Comparison of ENCODE assay signal across 3 worm cellular contexts in the genomic region with DNA sequence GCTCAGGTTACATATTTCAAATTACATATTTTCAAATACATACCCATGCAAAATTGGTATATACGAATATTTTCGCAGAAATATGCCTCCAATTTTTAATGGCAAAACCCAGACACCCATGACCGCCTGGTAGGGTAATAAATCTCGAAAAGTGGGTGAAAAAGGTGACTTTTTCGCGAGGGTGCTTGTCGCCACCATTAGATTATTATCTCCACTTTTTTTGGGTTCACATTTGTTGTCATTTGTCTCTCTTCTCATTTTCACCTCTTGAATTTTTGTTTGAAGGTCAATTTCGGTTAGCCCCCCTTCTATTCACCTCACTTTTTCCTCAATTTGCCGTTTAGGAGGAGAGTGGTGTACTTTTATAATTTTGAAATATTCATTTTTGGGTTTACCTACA.
TF ChIP-seq lines count a peak whose summit lies in the region.

No protein-coding gene starts in this region.

TF ChIP-seq in whole organism, L1 larva, 84 proteins besides CTCF, POLR2A, EP300 and RAD21:
- TF ChIP-seq zip-4 (GFP tag; optimal IDR thresholded peaks at IDR 0.05; lab: Kevin White, UChicago) (no peak), grh-1 (GFP tag; IDR thresholded peaks at IDR 0.05; lab: Robert Waterston, UW) (no peak), unc-86 (tag; optimal IDR thresholded peaks at IDR 0.05; lab: Kevin White, UChicago) (no peak), alr-1 (tag; optimal IDR thresholded peaks at IDR 0.05; lab: Kevin White, UChicago; ENCODE audit: borderline replicate concordance) (no peak), irx-1 (tag; optimal IDR thresholded peaks at IDR 0.05; lab: Kevin White, UChicago) (no peak), ceh-8 (GFP tag; optimal IDR thresholded peaks at IDR 0.05; lab: Kevin White, UChicago) (no peak), nhr-85 (tag; lab: Kevin White, UChicago) (peak; percentile 84), blmp-1 (tag; optimal IDR thresholded peaks at IDR 0.05; lab: Kevin White, UChicago) (peak; percentile 13), nhr-77 (tag; optimal IDR thresholded peaks at IDR 0.05; lab: Kevin White, UChicago) (no peak), ceh-88 (GFP tag; IDR thresholded peaks at IDR 0.05; lab: Robert Waterston, UW) (no peak), lin-35 (GFP tag; optimal IDR thresholded peaks at IDR 0.05; lab: Kevin White, UChicago) (no peak), lin-15B (tag; optimal IDR thresholded peaks at IDR 0.05; lab: Kevin White, UChicago) (no peak), fkh-4 (tag; optimal IDR thresholded peaks at IDR 0.05; lab: Kevin White, UChicago; ENCODE audit: borderline replicate concordance) (no peak), nhr-90 (tag; optimal IDR thresholded peaks at IDR 0.05; lab: Kevin White, UChicago; ENCODE audit: poor library complexity) (no peak), ceh-90 (tag; optimal IDR thresholded peaks at IDR 0.05; lab: Kevin White, UChicago) (no peak), lin-13 (GFP tag; optimal IDR thresholded peaks at IDR 0.05; lab: Kevin White, UChicago) (no peak), egl-27 (tag; optimal IDR thresholded peaks at IDR 0.05; lab: Kevin White, UChicago) (no peak), lin-14 (GFP tag; optimal IDR thresholded peaks at IDR 0.05; lab: Kevin White, UChicago) (peak; percentile 13), aly-2 (tag; optimal IDR thresholded peaks at IDR 0.05; lab: Kevin White, UChicago) (no peak), C34B4.2 (tag; optimal IDR thresholded peaks at IDR 0.05; lab: Kevin White, UChicago) (no peak), rnt-1 (tag; optimal IDR thresholded peaks at IDR 0.05; lab: Kevin White, UChicago) (no peak)
TF ChIP-seq in whole organism, L1 larva: peak in this region for 3.

TF ChIP-seq in whole organism, L2 larva, 48 proteins besides CTCF, POLR2A, EP300 and RAD21:
- TF ChIP-seq fos-1 (tag; optimal IDR thresholded peaks at IDR 0.05; lab: Kevin White, UChicago) (no peak), ceh-16 (tag; optimal IDR thresholded peaks at IDR 0.05; lab: Kevin White, UChicago) (peak; percentile 73), nhr-23 (tag; optimal IDR thresholded peaks at IDR 0.05; lab: Kevin White, UChicago) (no peak), nhr-25 (tag; optimal IDR thresholded peaks at IDR 0.05; lab: Kevin White, UChicago) (peak; percentile 16)

TF ChIP-seq in whole organism, L3 larva, 47 proteins besides CTCF, POLR2A, EP300 and RAD21:
- no peak for TF ChIP-seq snpc-4 (tag; optimal IDR thresholded peaks at IDR 0.05; lab: Kevin White, UChicago)
- TF ChIP-seq nhr-237 (tag; optimal IDR thresholded peaks at IDR 0.05; lab: Kevin White, UChicago), result no peak
- TF ChIP-seq elt-1 (tag; optimal IDR thresholded peaks at IDR 0.05; lab: Kevin White, UChicago), result peak; percentile 5
- no peak for TF ChIP-seq tbx-2 (tag; optimal IDR thresholded peaks at IDR 0.05; lab: Kevin White, UChicago)
- no peak for TF ChIP-seq ztf-4 (tag; optimal IDR thresholded peaks at IDR 0.05; lab: Kevin White, UChicago)
- no peak for TF ChIP-seq skn-1 (tag; optimal IDR thresholded peaks at IDR 0.05; lab: Kevin White, UChicago)
- TF ChIP-seq nhr-25 (tag; optimal IDR thresholded peaks at IDR 0.05; lab: Kevin White, UChicago), result peak; percentile 44
- no peak for TF ChIP-seq zag-1 (tag; optimal IDR thresholded peaks at IDR 0.05; lab: Kevin White, UChicago)
- no peak for TF ChIP-seq ceh-9 (tag; optimal IDR thresholded peaks at IDR 0.05; lab: Kevin White, UChicago)
- TF ChIP-seq fkh-2 (tag; optimal IDR thresholded peaks at IDR 0.05; lab: Kevin White, UChicago), result no peak
- no peak for TF ChIP-seq ama-1 (optimal IDR thresholded peaks at IDR 0.05; lab: Kevin White, UChicago)
- TF ChIP-seq pqm-1 (tag; optimal IDR thresholded peaks at IDR 0.05; lab: Kevin White, UChicago), result no peak

Comparison
In these comparisons a context has a peak if more than half of its experiments do, and no peak if none do; other contexts are left out.
1. Of the 22 proteins assayed by ChIP-seq in both whole organism, L1 larva and whole organism, L2 larva: peak only in whole organism, L1 larva: blmp-1; only in whole organism, L2 larva: none; in both: none; in neither: 21.